Worm (Caenorhabditis elegans) whole organism, L2 larva: Measurements from ENCODE around the gene clec-240.

ENCODE experiments used
- F13H6.1 ChIP-seq: sonication (generic microtip); optimal IDR thresholded peaks from 2 replicates; lab custom pipeline; 2016; ENCODE audit warnings: missing genetic modification characterization, missing compliant biosample characterization
- Y55F3AM.14 ChIP-seq: fragments of 200-800 bp; sonication (Bioruptor generic); optimal IDR thresholded peaks from 2 replicates; lab custom pipeline; 2018; ENCODE audit warnings: mild to moderate bottlenecking, missing genetic modification characterization, missing compliant biosample characterization
- ZK546.5 ChIP-seq: sonication (generic microtip); optimal IDR thresholded peaks from 2 replicates; lab custom pipeline; 2017; ENCODE audit warnings: missing biosample characterization, missing genetic modification characterization
- alr-1 ChIP-seq: fragments of 150-350 bp; optimal IDR thresholded peaks from 2 replicates; lab custom pipeline; 2014; ENCODE audit warnings: missing biosample characterization, missing genetic modification characterization
- aly-2 ChIP-seq: fragments of 150-350 bp; optimal IDR thresholded peaks from 2 replicates; lab custom pipeline; 2014; ENCODE audit warnings: missing biosample characterization, missing genetic modification characterization
- ama-1 ChIP-seq: fragments of 150-350 bp; optimal IDR thresholded peaks from 2 replicates; lab custom pipeline; 2018; ENCODE audit warnings: inconsistent platforms
- blmp-1 ChIP-seq: sonication (generic microtip); optimal IDR thresholded peaks from 2 replicates; lab custom pipeline; 2017; ENCODE audit warnings: missing genetic modification characterization, mild to moderate bottlenecking, missing compliant biosample characterization, antibody characterized with exemption, moderate library complexity; ENCODE audit not compliant: insufficient read depth
- ceh-16 ChIP-seq: fragments of 150-350 bp; optimal IDR thresholded peaks from 2 replicates; lab custom pipeline; 2014; ENCODE audit warnings: missing biosample characterization, missing genetic modification characterization
- ceh-82 ChIP-seq: fragments of 150-350 bp; optimal IDR thresholded peaks from 2 replicates; lab custom pipeline; 2014; ENCODE audit warnings: missing biosample characterization, missing genetic modification characterization
- crh-2 ChIP-seq: sonication (generic microtip); optimal IDR thresholded peaks from 2 replicates; lab custom pipeline; 2017; ENCODE audit warnings: missing biosample characterization, missing genetic modification characterization
- dmd-4 ChIP-seq: sonication (generic microtip); optimal IDR thresholded peaks from 2 replicates; lab custom pipeline; 2017; ENCODE audit warnings: missing biosample characterization, missing genetic modification characterization
- egl-27 ChIP-seq: sonication (generic microtip); optimal IDR thresholded peaks from 3 replicates; lab custom pipeline; 2017; ENCODE audit warnings: missing biosample characterization, missing genetic modification reagents, missing genetic modification characterization
- elt-1 ChIP-seq: fragments of 150-350 bp; optimal IDR thresholded peaks from 2 replicates; lab custom pipeline; 2014; ENCODE audit warnings: missing biosample characterization, missing genetic modification characterization
- fos-1 ChIP-seq: fragments of 150-350 bp; optimal IDR thresholded peaks from 2 replicates; lab custom pipeline; 2014; ENCODE audit warnings: missing biosample characterization, missing genetic modification characterization
- gmeb-1 ChIP-seq: fragments of 150-350 bp; optimal IDR thresholded peaks from 2 replicates; lab custom pipeline; 2014; ENCODE audit warnings: missing biosample characterization, missing genetic modification characterization
- lin-11 ChIP-seq: fragments of 150-350 bp; sonication (generic microtip); optimal IDR thresholded peaks from 2 replicates; lab custom pipeline; 2014; ENCODE audit warnings: missing biosample characterization, missing genetic modification characterization, inconsistent platforms, mixed read lengths
- lin-13 ChIP-seq: fragments of 150-350 bp; optimal IDR thresholded peaks from 2 replicates; lab custom pipeline; 2014; ENCODE audit warnings: missing biosample characterization, missing genetic modification reagents, missing genetic modification characterization
- lin-39 ChIP-seq: fragments of 150-350 bp; optimal IDR thresholded peaks from 2 replicates; lab custom pipeline; 2014; ENCODE audit warnings: missing biosample characterization, missing genetic modification reagents, missing genetic modification characterization
- lsy-2 ChIP-seq, 2 experiments: fragments of 150-350 bp in 1 of 2; sonication (generic microtip) in 1 of 2; optimal IDR thresholded peaks; 2 replicates each; lab custom pipeline; 2014 to 2017; ENCODE audit warnings: missing biosample characterization in 2 of 2, missing genetic modification characterization in 2 of 2
- mab-5 ChIP-seq: fragments of 150-350 bp; optimal IDR thresholded peaks from 2 replicates; lab custom pipeline; 2014; ENCODE audit warnings: missing biosample characterization, missing genetic modification characterization
- mbf-1 ChIP-seq: sonication (generic microtip); optimal IDR thresholded peaks from 2 replicates; lab custom pipeline; 2017; ENCODE audit warnings: missing biosample characterization, missing genetic modification characterization
- mdl-1 ChIP-seq, 2 experiments: fragments of 150-350 bp in 1 of 2; sonication (generic microtip) in 1 of 2; optimal IDR thresholded peaks; 2 replicates each; lab custom pipeline; 2017; ENCODE audit warnings: missing biosample characterization in 2 of 2, missing genetic modification characterization in 2 of 2
- nhr-10 ChIP-seq: sonication (generic microtip); optimal IDR thresholded peaks from 2 replicates; lab custom pipeline; 2017; ENCODE audit warnings: missing biosample characterization, missing genetic modification characterization
- nhr-11 ChIP-seq: fragments of 150-350 bp; optimal IDR thresholded peaks from 2 replicates; lab custom pipeline; 2014; ENCODE audit warnings: missing biosample characterization, missing genetic modification characterization
- nhr-12 ChIP-seq: fragments of 150-350 bp; optimal IDR thresholded peaks from 2 replicates; lab custom pipeline; 2014; ENCODE audit warnings: missing biosample characterization, missing genetic modification characterization
- nhr-129 ChIP-seq: fragments of 150-350 bp; optimal IDR thresholded peaks from 2 replicates; lab custom pipeline; 2014; ENCODE audit warnings: missing biosample characterization, missing genetic modification characterization
- nhr-21 ChIP-seq: fragments of 150-350 bp; optimal IDR thresholded peaks from 2 replicates; lab custom pipeline; 2014; ENCODE audit warnings: missing biosample characterization, missing genetic modification characterization
- nhr-23 ChIP-seq: fragments of 150-350 bp; optimal IDR thresholded peaks from 2 replicates; lab custom pipeline; 2014; ENCODE audit warnings: missing biosample characterization, missing genetic modification reagents, missing genetic modification characterization
- nhr-237 ChIP-seq: fragments of 150-350 bp; optimal IDR thresholded peaks from 2 replicates; lab custom pipeline; 2014; ENCODE audit warnings: missing biosample characterization, missing genetic modification characterization
- nhr-25 ChIP-seq: fragments of 150-350 bp; sonication (generic microtip); optimal IDR thresholded peaks from 3 replicates; lab custom pipeline; 2014; ENCODE audit warnings: missing biosample characterization, missing genetic modification characterization
- peb-1 ChIP-seq: fragments of 150-350 bp; optimal IDR thresholded peaks from 2 replicates; lab custom pipeline; 2014; ENCODE audit warnings: missing biosample characterization, missing genetic modification characterization
- sem-4 ChIP-seq: fragments of 150-350 bp; optimal IDR thresholded peaks from 2 replicates; lab custom pipeline; 2014; ENCODE audit warnings: missing biosample characterization, missing genetic modification reagents, missing genetic modification characterization
- sma-3 ChIP-seq: sonication (generic microtip); optimal IDR thresholded peaks from 2 replicates; lab custom pipeline; 2016; ENCODE audit warnings: missing genetic modification reagents, missing genetic modification characterization, missing compliant biosample characterization
- sma-9 ChIP-seq, 2 experiments: fragments of 150-350 bp in 1 of 2; sonication (generic microtip) in 1 of 2; optimal IDR thresholded peaks; 2 replicates each; lab custom pipeline; 2014 to 2016; ENCODE audit warnings: missing genetic modification characterization in 2 of 2, mild to moderate bottlenecking in 1 of 2, missing biosample characterization in 1 of 2, missing compliant biosample characterization in 1 of 2, missing genetic modification reagents in 1 of 2, moderate library complexity in 1 of 2
- unc-39 ChIP-seq: fragments of 150-350 bp; optimal IDR thresholded peaks from 2 replicates; lab custom pipeline; 2014; ENCODE audit warnings: missing biosample characterization, missing genetic modification characterization
- unc-55 ChIP-seq: fragments of 150-350 bp; sonication (generic microtip); optimal IDR thresholded peaks from 3 replicates; lab custom pipeline; 2014; ENCODE audit warnings: missing biosample characterization, missing genetic modification reagents, missing genetic modification characterization
- zag-1 ChIP-seq: fragments of 150-350 bp; optimal IDR thresholded peaks from 2 replicates; lab custom pipeline; 2014; ENCODE audit warnings: missing biosample characterization, missing genetic modification characterization
- ztf-4 ChIP-seq: fragments of 150-350 bp; optimal IDR thresholded peaks from 2 replicates; lab custom pipeline; 2014; ENCODE audit warnings: missing biosample characterization, missing genetic modification characterization

The clec-240 gene

DNA sequence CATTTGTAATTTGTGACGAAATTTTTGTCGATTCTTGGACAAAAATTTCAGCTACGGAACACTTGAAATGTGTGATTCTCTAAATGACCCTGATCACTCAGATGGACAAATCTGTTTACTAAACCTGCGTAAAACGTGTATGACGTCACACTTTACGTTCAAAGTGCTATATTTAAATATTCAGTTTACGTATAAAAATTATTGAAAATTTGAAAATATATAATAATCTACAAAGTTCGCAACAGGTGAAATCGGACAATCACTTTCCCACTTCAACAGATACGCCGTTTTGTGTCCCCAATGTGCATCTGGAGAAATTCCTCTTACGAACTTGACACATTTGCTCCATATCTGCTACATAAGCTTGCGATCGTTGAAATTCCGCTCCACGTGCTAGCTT, 4.6 kb upstream of the clec-240 start, which contains the start of gene srh-131:
Gene srh-131, plus strand, starts transcription at position 301 of the 400 bp plus-strand sequence.
- TF ChIP-seq lin-11, result no peak
- TF ChIP-seq mab-5, result no peak
- TF ChIP-seq nhr-23 (tag; lab: Kevin White, UChicago), result no peak
- no peak for TF ChIP-seq blmp-1 (tag; lab: Kevin White, UChicago)
- TF ChIP-seq elt-1 (tag; lab: Kevin White, UChicago), result no peak
- no peak for TF ChIP-seq sem-4 (tag; lab: Kevin White, UChicago)
- no peak for TF ChIP-seq gmeb-1 (tag; lab: Kevin White, UChicago)
- no peak for TF ChIP-seq lin-39 (tag; lab: Kevin White, UChicago)
- no peak for TF ChIP-seq zag-1 (tag; lab: Kevin White, UChicago)
- no peak for TF ChIP-seq sma-9 (GFP tag; optimal IDR thresholded peaks at IDR 0.05; lab: Kevin White, UChicago)
- no peak for TF ChIP-seq sma-9 (tag; optimal IDR thresholded peaks at IDR 0.05; lab: Kevin White, UChicago)
- no peak for TF ChIP-seq aly-2 (tag; lab: Kevin White, UChicago)
- no peak for TF ChIP-seq nhr-237 (tag; lab: Kevin White, UChicago)

DNA sequence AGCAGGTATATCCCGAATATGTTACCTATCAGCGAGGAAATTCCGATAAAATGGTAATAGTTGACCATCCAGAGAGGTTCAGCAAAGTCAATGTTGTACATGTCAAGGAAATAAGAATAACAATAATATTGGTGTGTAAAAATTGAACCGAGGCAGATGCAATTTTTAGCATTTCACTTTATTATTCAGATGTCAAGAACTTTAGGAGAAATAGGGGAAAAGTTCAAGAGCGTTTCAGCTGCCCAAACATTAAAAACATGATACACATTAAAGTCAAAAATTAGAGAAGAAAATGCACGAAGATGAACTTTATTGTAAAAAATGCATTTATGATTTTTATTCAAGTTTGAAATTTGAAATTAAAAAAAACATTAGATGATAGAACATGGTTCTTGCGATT, 1.5 kb upstream of the clec-240 start, which contains the start of gene sri-69:
Gene sri-69, minus strand, starts transcription at position 101 of the 400 bp plus-strand sequence.
- TF ChIP-seq nhr-129 (tag; lab: Kevin White, UChicago) (no peak), nhr-23 (tag; lab: Kevin White, UChicago) (no peak), ztf-4 (tag; lab: Kevin White, UChicago) (no peak), ZK546.5 (tag; lab: Kevin White, UChicago) (no peak), mab-5 (no peak), crh-2 (tag; lab: Kevin White, UChicago) (no peak)

DNA sequence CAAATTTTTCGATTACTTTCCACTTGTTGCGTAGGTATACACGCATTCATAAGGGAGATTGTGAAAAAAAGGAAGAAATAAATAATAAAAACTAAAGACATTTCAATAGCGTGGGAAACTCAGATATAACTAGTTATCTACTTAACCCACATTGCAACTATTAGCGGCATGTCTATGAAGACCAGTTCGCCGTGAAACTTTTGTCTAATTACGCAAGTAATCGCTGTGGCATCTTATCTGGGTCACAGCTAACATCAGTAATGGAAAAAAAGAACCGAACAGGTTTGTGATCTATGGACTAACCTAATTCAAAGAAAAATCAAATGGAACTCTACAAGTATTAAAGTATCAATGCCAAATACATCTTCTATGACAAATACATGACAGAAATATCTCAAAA, 3.4 kb downstream of the clec-240 start, which contains the start of gene clec-241:
Gene clec-241, minus strand, starts transcription at position 101 of the 400 bp plus-strand sequence.
- no peak for TF ChIP-seq crh-2 (tag; lab: Kevin White, UChicago)
- TF ChIP-seq F13H6.1, result no peak
- no peak for TF ChIP-seq ZK546.5 (tag; lab: Kevin White, UChicago)
- TF ChIP-seq nhr-12 (tag; lab: Kevin White, UChicago), result no peak
- no peak for TF ChIP-seq ztf-4 (tag; lab: Kevin White, UChicago)
- TF ChIP-seq ama-1, result no peak
- TF ChIP-seq egl-27 (tag; lab: Kevin White, UChicago), result no peak
- TF ChIP-seq zag-1 (tag; lab: Kevin White, UChicago), result no peak
- no peak for TF ChIP-seq gmeb-1 (tag; lab: Kevin White, UChicago)
- TF ChIP-seq unc-39, result no peak
- no peak for TF ChIP-seq lin-11
- no peak for TF ChIP-seq nhr-10 (tag; lab: Kevin White, UChicago)
- TF ChIP-seq alr-1 (tag; lab: Kevin White, UChicago), result no peak
- no peak for TF ChIP-seq nhr-21 (tag; lab: Kevin White, UChicago)

DNA sequence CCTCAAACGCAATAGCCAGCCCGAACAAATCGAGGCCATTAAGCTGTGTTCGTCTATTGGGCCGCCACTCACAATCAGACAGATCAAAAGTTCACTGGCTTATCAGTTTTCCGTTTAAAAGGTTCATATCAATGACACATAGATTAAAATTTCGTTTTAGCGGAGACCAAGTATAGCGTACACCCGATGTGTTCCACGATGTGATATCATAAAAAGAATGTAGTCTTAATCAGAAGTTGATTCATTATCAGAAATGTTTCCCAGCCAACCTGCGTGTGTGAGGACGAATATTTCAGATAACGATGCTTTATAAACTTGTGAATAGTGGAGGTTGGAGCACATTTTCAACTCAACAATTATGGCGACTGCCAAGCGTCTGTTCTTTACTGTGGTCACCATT, 4.2 kb downstream of the clec-240 start, which contains the start of gene clc-13:
Gene clc-13, plus strand, starts transcription at position 359 of the 400 bp plus-strand sequence.
- TF ChIP-seq fos-1 (tag; lab: Kevin White, UChicago) (peak; percentile 81), ceh-82 (tag; lab: Kevin White, UChicago) (no peak), alr-1 (tag; lab: Kevin White, UChicago) (no peak), gmeb-1 (tag; lab: Kevin White, UChicago) (peak; percentile 5), sma-9 (GFP tag; optimal IDR thresholded peaks at IDR 0.05; lab: Kevin White, UChicago) (peak; percentile 80), sma-9 (tag; optimal IDR thresholded peaks at IDR 0.05; lab: Kevin White, UChicago) (no peak)

DNA sequence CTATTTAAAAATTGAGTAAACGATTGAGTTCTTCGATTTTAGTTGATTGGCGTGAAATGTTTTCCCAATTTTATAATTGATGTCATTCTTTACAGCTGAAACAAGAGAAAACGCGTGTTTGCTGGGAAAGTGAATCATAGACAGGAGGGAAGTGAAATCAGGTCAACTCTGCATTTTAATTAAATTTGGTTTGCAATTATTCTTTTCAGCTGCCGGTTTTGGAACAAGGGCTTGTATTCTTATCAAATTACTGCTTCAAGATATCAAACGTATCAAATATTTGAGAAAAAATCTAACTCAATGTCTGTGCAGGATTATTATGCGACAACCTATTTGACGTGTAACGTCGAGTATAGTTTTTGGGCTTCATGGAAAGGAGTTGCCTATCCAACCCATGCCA, 7.0 kb downstream of the clec-240 start, which contains the start of gene srh-97:
Gene srh-97, plus strand, starts transcription at position 301 of the 400 bp plus-strand sequence.
- TF ChIP-seq dmd-4 (tag; lab: Kevin White, UChicago), result no peak
- TF ChIP-seq crh-2 (tag; lab: Kevin White, UChicago), result no peak
- no peak for TF ChIP-seq ZK546.5 (tag; lab: Kevin White, UChicago)
- TF ChIP-seq lsy-2 (tag; optimal IDR thresholded peaks at IDR 0.05; lab: Kevin White, UChicago), result no peak
- TF ChIP-seq ceh-16 (tag; lab: Kevin White, UChicago), result no peak
- no peak for TF ChIP-seq ceh-82 (tag; lab: Kevin White, UChicago)
- no peak for TF ChIP-seq nhr-129 (tag; lab: Kevin White, UChicago)
- no peak for TF ChIP-seq nhr-11 (tag; lab: Kevin White, UChicago)
- TF ChIP-seq peb-1 (tag; lab: Kevin White, UChicago), result no peak
- no peak for TF ChIP-seq zag-1 (tag; lab: Kevin White, UChicago)
- TF ChIP-seq sma-9 (GFP tag; optimal IDR thresholded peaks at IDR 0.05; lab: Kevin White, UChicago), result no peak
- TF ChIP-seq sma-9 (tag; optimal IDR thresholded peaks at IDR 0.05; lab: Kevin White, UChicago), result no peak
- TF ChIP-seq nhr-12 (tag; lab: Kevin White, UChicago), result no peak
- no peak for TF ChIP-seq unc-55 (GFP tag; lab: Kevin White, UChicago)
- TF ChIP-seq mdl-1 (tag; optimal IDR thresholded peaks at IDR 0.05; lab: Kevin White, UChicago), result no peak
- TF ChIP-seq lin-11, result no peak
- TF ChIP-seq nhr-25 (tag; lab: Kevin White, UChicago), result no peak
- no peak for TF ChIP-seq Y55F3AM.14 (GFP tag; lab: Kevin White, UChicago)
- TF ChIP-seq lin-13 (GFP tag; lab: Kevin White, UChicago), result no peak
- no peak for TF ChIP-seq mbf-1 (tag; lab: Kevin White, UChicago)
- no peak for TF ChIP-seq sma-3 (GFP tag; lab: Kevin White, UChicago)
- TF ChIP-seq, all 48 proteins: peak for 0
